Fruit fly (Drosophila melanogaster): ENCODE data around the gene Desat1.

DNA sequence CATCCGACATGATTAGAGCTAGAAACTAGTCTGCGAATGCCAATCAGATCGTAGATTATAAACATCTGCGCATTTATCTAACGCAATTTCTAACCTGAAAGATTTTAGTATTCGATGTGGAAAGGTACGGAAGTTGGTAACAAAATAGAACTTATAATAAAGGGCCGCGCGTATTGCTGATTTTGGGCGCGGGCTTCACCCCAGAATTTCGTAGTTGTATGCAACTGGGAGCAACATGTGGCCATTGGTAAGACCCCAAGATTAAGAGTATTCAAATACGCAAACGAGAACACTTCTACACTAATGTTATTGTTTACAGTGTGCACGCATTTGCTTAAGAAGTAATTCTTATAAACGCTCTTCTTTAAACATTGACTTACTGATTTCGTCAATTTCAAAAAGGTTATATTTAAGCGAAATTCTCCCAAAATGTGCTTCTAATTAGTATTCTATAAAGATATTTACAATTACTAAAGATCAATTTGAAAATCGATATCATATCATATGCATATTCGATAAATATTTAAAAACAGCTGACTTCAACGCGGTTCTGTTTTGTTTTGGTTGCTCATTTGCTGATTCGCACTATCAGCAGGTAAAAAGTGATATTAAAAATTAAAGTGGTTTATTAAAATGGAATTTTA is 20.6 kb downstream of the Desat1 start, which contains the start of the genes CG5961 and Polr3C:
- no peak for TF ChIP-seq Hr96 (GFP tag; optimal IDR thresholded peaks at IDR 0.05)
- TF ChIP-seq kay (GFP tag; ENCODE audit: borderline replicate concordance) = no peak
- TF ChIP-seq CG5204 (GFP tag; optimal IDR thresholded peaks at IDR 0.05) = no peak
- TF ChIP-seq ovo (GFP tag; optimal IDR thresholded peaks at IDR 0.05) = no peak
- TF ChIP-seq CG12768 (GFP tag; optimal IDR thresholded peaks at IDR 0.05) = no peak
- TF ChIP-seq CG1620 (GFP tag; optimal IDR thresholded peaks at IDR 0.05) = no peak
- TF ChIP-seq CG7101 (tag; optimal IDR thresholded peaks at IDR 0.05) = peak; percentile 16

Data from whole organism, adult.